Worm (Caenorhabditis elegans) whole organism, young adult: ENCODE results near the gene asp-18.
"Not testable (repeated sequence)": the region's sequence is repeated elsewhere in the genome, so short reads cannot be mapped to it uniquely, and the experiment has no call there.

ENCODE experiments used
- ama-1 ChIP-seq, 3 experiments: fragments of 150-350 bp in 1 of 3; sonication (generic microtip) in 2 of 3; optimal IDR thresholded peaks; 2 replicates each; lab custom pipeline; 2014 to 2018; ENCODE audit warnings: missing biosample characterization in 2 of 3, missing genetic modification characterization in 2 of 3, missing genetic modification reagents in 2 of 3
- snpc-4 ChIP-seq, 5 experiments: fragments of 150-350 bp in 1 of 5; sonication (generic microtip) in 4 of 5; optimal IDR thresholded peaks; 2 replicates each; lab custom pipeline; 2014 to 2018; ENCODE audit warnings: missing genetic modification characterization in 5 of 5, missing biosample characterization in 3 of 5, antibody characterized with exemption in 2 of 5, mild to moderate bottlenecking in 2 of 5, missing compliant biosample characterization in 2 of 5, missing genotype in 2 of 5, moderate library complexity in 2 of 5, missing genetic modification reagents in 1 of 5
- unc-62 ChIP-seq: fragments of 150-350 bp; optimal IDR thresholded peaks from 2 replicates; lab custom pipeline; 2014; ENCODE audit warnings: missing biosample characterization, missing genetic modification reagents, missing genetic modification characterization
- ztf-6 ChIP-seq: fragments of 200-800 bp; sonication (Bioruptor generic); IDR thresholded peaks from 2 replicates; pipeline ENCODE4 v1.3.6; 2022; ENCODE audit warnings: missing genetic modification reagents, missing genetic modification characterization, missing compliant biosample characterization

DNA sequence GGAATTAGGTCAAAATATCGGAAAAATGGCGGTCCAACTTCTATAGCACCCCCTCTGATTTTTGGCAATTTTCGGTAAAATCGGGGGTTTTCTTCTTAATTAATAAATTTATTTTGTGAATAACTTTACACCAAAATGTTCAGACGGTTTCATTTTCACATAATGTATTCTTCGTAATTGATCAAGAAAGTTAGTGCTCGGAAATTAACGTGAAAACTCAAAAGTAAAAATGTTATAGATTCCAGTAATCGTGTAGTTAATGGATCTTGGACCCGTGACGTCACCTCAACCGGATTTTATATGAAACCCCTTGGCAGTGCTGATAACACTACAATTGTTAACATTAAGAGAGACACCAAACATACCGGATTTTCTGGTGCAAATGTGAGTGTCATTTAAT is 30.6 kb upstream of the asp-18 start, which contains the start of gene F11D11.22:
- not testable (repeated sequence) for TF ChIP-seq ama-1 (optimal IDR thresholded peaks at IDR 0.05; lab: Kevin White, UChicago); ama-1 (GFP tag; optimal IDR thresholded peaks at IDR 0.05; lab: Kevin White, UChicago); snpc-4 (GFP tag; optimal IDR thresholded peaks at IDR 0.05; lab: Kevin White, UChicago); snpc-4 (tag; optimal IDR thresholded peaks at IDR 0.05; lab: Kevin White, UChicago); ztf-6 (GFP tag; lab: Robert Waterston, UW); unc-62 (GFP tag; lab: Kevin White, UChicago)
